Fruit fly (Drosophila melanogaster) whole organism, embryonic: ENCODE measurements around the gene CG14014.

Source experiments
- CG12219 ChIP-seq: fragments of 200-800 bp; sonication (Bioruptor generic); optimal IDR thresholded peaks from 3 replicates; lab custom pipeline; 2018; ENCODE audit warnings: missing biosample characterization, mild to moderate bottlenecking, missing genetic modification characterization
- CG12236 ChIP-seq: fragments of 200-800 bp; sonication (Bioruptor generic); optimal IDR thresholded peaks from 2 replicates; lab custom pipeline; 2016; ENCODE audit warnings: missing biosample characterization, missing genetic modification characterization
- CG13775 ChIP-seq: fragments of 200-800 bp; sonication (Bioruptor generic); optimal IDR thresholded peaks from 3 replicates; lab custom pipeline; 2017; ENCODE audit warnings: missing biosample characterization, mild to moderate bottlenecking, missing genetic modification characterization
- CG14965 ChIP-seq: fragments of 200-800 bp; sonication (Bioruptor generic); optimal IDR thresholded peaks from 2 replicates; lab custom pipeline; 2016; ENCODE audit warnings: missing biosample characterization, missing genetic modification characterization, borderline replicate concordance
- CG16779 ChIP-seq: fragments of 200-800 bp; sonication (Bioruptor generic); IDR thresholded peaks from 2 replicates; pipeline ENCODE4 v1.3.6; 2022; ENCODE audit warnings: missing biosample characterization, missing genetic modification characterization
- CG17359 ChIP-seq: fragments of 200-800 bp; sonication (Bioruptor generic); optimal IDR thresholded peaks from 3 replicates; lab custom pipeline; 2018; ENCODE audit warnings: missing biosample characterization, mild to moderate bottlenecking, missing genetic modification characterization, moderate library complexity
- CG6765 ChIP-seq: fragments of 200-800 bp; sonication (Bioruptor generic); optimal IDR thresholded peaks from 3 replicates; lab custom pipeline; 2017; ENCODE audit warnings: missing biosample characterization, mild to moderate bottlenecking, missing genetic modification characterization
- CG7928 ChIP-seq: fragments of 200-800 bp; sonication (Bioruptor generic); optimal IDR thresholded peaks from 2 replicates; lab custom pipeline; 2017; ENCODE audit warnings: missing biosample characterization, mild to moderate bottlenecking, missing genetic modification characterization
- CG9609 ChIP-seq: fragments of 200-800 bp; sonication (Bioruptor generic); optimal IDR thresholded peaks from 3 replicates; lab custom pipeline; 2016; ENCODE audit warnings: missing biosample characterization, missing genetic modification characterization
- D ChIP-seq, 2 experiments: fragments of 200-800 bp in 1 of 2; fragments of >200 bp in 1 of 2; sonication (Bioruptor generic) in 1 of 2; optimal IDR thresholded peaks; 2 replicates in 1 of 2; 3 replicates in 1 of 2; lab custom pipeline; 2017; ENCODE audit warnings: mild to moderate bottlenecking in 1 of 2, missing biosample characterization in 1 of 2, missing genetic modification characterization in 1 of 2, missing genetic modification reagents in 1 of 2
- Dad ChIP-seq: fragments of 200-800 bp; sonication (Bioruptor generic); optimal IDR thresholded peaks from 3 replicates; lab custom pipeline; 2016; ENCODE audit warnings: missing biosample characterization, missing genetic modification characterization
- Deaf1 ChIP-seq: fragments of 200-800 bp; optimal IDR thresholded peaks from 3 replicates; lab custom pipeline; 2019; ENCODE audit warnings: missing biosample characterization, mild to moderate bottlenecking, missing genetic modification characterization, moderate library complexity
- Doc2 ChIP-seq: fragments of 200-800 bp; sonication (Bioruptor generic); IDR thresholded peaks from 2 replicates; pipeline ENCODE4 v1.3.6; 2022; ENCODE audit warnings: missing biosample characterization, missing genetic modification characterization
- Dp ChIP-seq: fragments of 200-800 bp; sonication (Bioruptor generic); optimal IDR thresholded peaks from 2 replicates; lab custom pipeline; 2018; ENCODE audit warnings: missing biosample characterization, mild to moderate bottlenecking, missing genetic modification characterization, moderate library complexity
- Elba2 ChIP-seq: fragments of 200-800 bp; sonication (Bioruptor generic); optimal IDR thresholded peaks from 3 replicates; lab custom pipeline; 2016; ENCODE audit warnings: missing biosample characterization, missing genetic modification characterization
- Ets97D ChIP-seq: fragments of 200-800 bp; sonication (Bioruptor generic); optimal IDR thresholded peaks from 3 replicates; lab custom pipeline; 2016; ENCODE audit warnings: missing biosample characterization, missing genetic modification characterization
- Mrtf ChIP-seq: fragments of 200-800 bp; sonication (Bioruptor generic); IDR thresholded peaks from 3 replicates; pipeline ENCODE4 v1.3.6; 2022; ENCODE audit warnings: missing biosample characterization, missing genetic modification characterization
- Nf-YB ChIP-seq: fragments of 200-800 bp; sonication (Bioruptor generic); optimal IDR thresholded peaks from 3 replicates; lab custom pipeline; 2019; ENCODE audit warnings: missing biosample characterization, mild to moderate bottlenecking, missing genetic modification characterization, moderate library complexity
- Nf-YC ChIP-seq: fragments of 200-800 bp; optimal IDR thresholded peaks from 3 replicates; lab custom pipeline; 2019; ENCODE audit warnings: missing biosample characterization, mild to moderate bottlenecking, missing genetic modification characterization, moderate library complexity
- Oli ChIP-seq: fragments of 200-800 bp; sonication (Bioruptor generic); optimal IDR thresholded peaks from 2 replicates; lab custom pipeline; 2018; ENCODE audit warnings: missing biosample characterization, mild to moderate bottlenecking, missing genetic modification characterization, moderate library complexity
- Opbp ChIP-seq: fragments of 200-800 bp; sonication (Bioruptor generic); IDR thresholded peaks from 3 replicates; pipeline ENCODE4 v1.3.6; 2022; ENCODE audit warnings: missing biosample characterization, missing genetic modification characterization; ENCODE audit not compliant: partially characterized antibody
- Ptx1 ChIP-seq: fragments of 200-800 bp; sonication (Bioruptor generic); IDR thresholded peaks from 2 replicates; pipeline ENCODE4 v1.3.6; 2022; ENCODE audit warnings: missing biosample characterization, missing genetic modification characterization
- Sox102F ChIP-seq: fragments of 200-800 bp; sonication (Bioruptor generic); optimal IDR thresholded peaks from 2 replicates; lab custom pipeline; 2018; ENCODE audit warnings: missing biosample characterization, mild to moderate bottlenecking, missing genetic modification characterization, moderate library complexity
- Taf1 ChIP-seq: fragments of 200-800 bp; sonication (Bioruptor generic); IDR thresholded peaks from 2 replicates; pipeline ENCODE4 v1.3.6; 2022; ENCODE audit warnings: missing biosample characterization, missing genetic modification characterization
- az2 ChIP-seq: fragments of 200-800 bp; sonication (Bioruptor generic); optimal IDR thresholded peaks from 3 replicates; lab custom pipeline; 2016; ENCODE audit warnings: missing biosample characterization, missing genetic modification characterization
- cas ChIP-seq: fragments of 200-800 bp; sonication (Bioruptor generic); IDR thresholded peaks from 2 replicates; pipeline ENCODE4 v1.3.6; 2022; ENCODE audit warnings: missing biosample characterization, missing genetic modification characterization
- da ChIP-seq: fragments of 200-800 bp; sonication (Bioruptor generic); optimal IDR thresholded peaks from 2 replicates; lab custom pipeline; 2016; ENCODE audit warnings: missing biosample characterization, missing genetic modification characterization
- dpn ChIP-seq, 2 experiments: fragments of 200-800 bp; sonication (Bioruptor generic); optimal IDR thresholded peaks; 3 replicates each; lab custom pipeline; 2016; ENCODE audit warnings: missing biosample characterization in 2 of 2, missing genetic modification characterization in 2 of 2
- emc ChIP-seq: fragments of 200-800 bp; sonication (Bioruptor generic); optimal IDR thresholded peaks from 2 replicates; lab custom pipeline; 2016; ENCODE audit warnings: missing biosample characterization, missing genetic modification characterization
- ems ChIP-seq: fragments of 200-800 bp; sonication (Bioruptor generic); optimal IDR thresholded peaks from 3 replicates; lab custom pipeline; 2016; ENCODE audit warnings: missing biosample characterization, missing genetic modification characterization
- ewg ChIP-seq: fragments of 200-800 bp; sonication (Bioruptor generic); optimal IDR thresholded peaks from 3 replicates; lab custom pipeline; 2017; ENCODE audit warnings: mild to moderate bottlenecking, missing biosample characterization, missing genetic modification reagents, missing genetic modification characterization
- fd3F ChIP-seq: fragments of 200-800 bp; sonication (Bioruptor generic); optimal IDR thresholded peaks from 2 replicates; lab custom pipeline; 2018; ENCODE audit warnings: missing biosample characterization, mild to moderate bottlenecking, missing genetic modification characterization, moderate library complexity
- gsb-n ChIP-seq: fragments of 200-800 bp; sonication (Bioruptor generic); optimal IDR thresholded peaks from 3 replicates; lab custom pipeline; 2018; ENCODE audit warnings: missing biosample characterization, mild to moderate bottlenecking, missing genetic modification characterization
- lov ChIP-seq, 2 experiments: fragments of 200-800 bp in 1 of 2; fragments of >200 bp in 1 of 2; sonication (Bioruptor generic) in 1 of 2; IDR thresholded peaks in 1 of 2; optimal IDR thresholded peaks in 1 of 2; 2 replicates in 1 of 2; 3 replicates in 1 of 2; pipeline versions ENCODE4 v1.3.6 to Lab custom; 2017 to 2022; ENCODE audit warnings: missing biosample characterization in 1 of 2, missing genetic modification characterization in 1 of 2
- ro ChIP-seq: fragments of 200-800 bp; sonication (Bioruptor generic); IDR thresholded peaks from 2 replicates; pipeline ENCODE4 v1.3.6; 2022; ENCODE audit warnings: missing biosample characterization, missing genetic modification characterization
- sens ChIP-seq: fragments of 200-800 bp; sonication (Bioruptor generic); peaks from one replicate; lab custom pipeline; 2016; ENCODE audit warnings: missing biosample characterization, missing genetic modification characterization
- sisA ChIP-seq: fragments of 200-800 bp; sonication (Bioruptor generic); IDR thresholded peaks from 2 replicates; pipeline ENCODE4 v1.3.6; 2022; ENCODE audit warnings: missing biosample characterization, missing genetic modification characterization
- slou ChIP-seq: fragments of 200-800 bp; sonication (Bioruptor generic); optimal IDR thresholded peaks from 3 replicates; lab custom pipeline; 2016; ENCODE audit warnings: missing biosample characterization, missing genetic modification characterization
- slp2 ChIP-seq: fragments of 200-800 bp; sonication (Bioruptor generic); optimal IDR thresholded peaks from 2 replicates; lab custom pipeline; 2016; ENCODE audit warnings: missing biosample characterization, missing genetic modification characterization
- toy ChIP-seq: fragments of 200-800 bp; sonication (Bioruptor generic); IDR thresholded peaks from 2 replicates; pipeline ENCODE4 v1.3.6; 2022; ENCODE audit warnings: missing biosample characterization, missing genetic modification characterization
- yki ChIP-seq: fragments of >200 bp; optimal IDR thresholded peaks from 3 replicates; lab custom pipeline; 2018

The CG14014 gene

DNA sequence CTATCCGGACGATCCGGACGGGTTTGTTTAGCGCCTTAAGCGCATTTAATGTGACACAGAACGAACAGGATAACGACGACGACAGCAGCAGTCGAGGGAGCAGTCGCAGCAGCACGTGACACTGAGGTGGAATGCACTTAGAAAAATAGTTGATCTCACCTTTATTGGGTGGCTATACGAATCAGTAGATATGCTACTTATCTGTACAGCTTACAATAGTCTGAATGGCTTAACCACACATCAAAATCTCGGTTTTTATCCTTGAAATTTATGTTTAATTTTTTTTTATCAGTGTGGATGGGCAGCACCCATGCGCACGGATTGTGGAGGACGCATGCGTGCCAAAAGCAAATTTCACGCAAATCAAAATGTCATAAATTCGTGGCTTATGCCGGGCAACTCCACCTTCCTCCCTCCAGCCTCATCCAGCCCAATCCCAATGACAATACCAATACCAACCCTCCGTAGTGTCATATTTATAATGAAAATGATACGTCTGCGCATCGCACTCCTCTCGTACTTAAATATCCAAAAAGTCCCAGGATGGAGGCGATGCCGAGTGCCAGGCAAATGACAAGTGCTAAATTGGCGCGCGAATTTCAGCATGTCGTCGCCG lies 42.7 kb downstream of the CG14014 start:
- TF ChIP-seq da (GFP tag; lab: Kevin White, UChicago) (no peak), toy (GFP tag; lab: Robert Waterston, UW) (no peak), dpn (GFP tag; optimal IDR thresholded peaks at IDR 0.05; lab: Kevin White, UChicago) (no peak), Nf-YB (GFP tag; lab: Kevin White, UChicago) (peak; percentile 60), slp2 (GFP tag; lab: Kevin White, UChicago) (no peak), ems (GFP tag; lab: Kevin White, UChicago) (no peak), CG16779 (GFP tag; lab: Robert Waterston, UW) (no peak), ewg (GFP tag; lab: Kevin White, UChicago) (peak; percentile 30), Elba2 (GFP tag; lab: Kevin White, UChicago) (no peak), az2 (GFP tag; lab: Kevin White, UChicago) (no peak), Sox102F (GFP tag; lab: Kevin White, UChicago) (no peak), Oli (tag; lab: Kevin White, UChicago) (no peak), gsb-n (tag; lab: Kevin White, UChicago) (peak; percentile 38), cas (GFP tag; lab: Robert Waterston, UW) (no peak), Ets97D (GFP tag; lab: Kevin White, UChicago) (no peak), Nf-YC (tag; lab: Kevin White, UChicago) (peak; percentile 59), ro (GFP tag; lab: Robert Waterston, UW) (no peak), lov (optimal IDR thresholded peaks at IDR 0.05; lab: Kevin White, UChicago) (no peak), lov (GFP tag; IDR thresholded peaks at IDR 0.05; lab: Robert Waterston, UW) (no peak), slou (no peak), sisA (0 out of 2 replicates have a peak, but pooled peaks have one; percentile 20), CG12219 (GFP tag; lab: Kevin White, UChicago) (no peak), Dp (GFP tag; lab: Kevin White, UChicago) (no peak), CG12236 (GFP tag; lab: Kevin White, UChicago) (no peak), CG14965 (GFP tag; lab: Kevin White, UChicago) (no peak), Doc2 (GFP tag; lab: Robert Waterston, UW) (no peak), Mrtf (GFP tag; lab: Robert Waterston, UW) (no peak), CG9609 (GFP tag; lab: Kevin White, UChicago) (no peak), fd3F (GFP tag; lab: Kevin White, UChicago) (no peak), Ptx1 (GFP tag; lab: Robert Waterston, UW) (0 out of 2 replicates have a peak, but pooled peaks have one; percentile 12), Deaf1 (tag; lab: Kevin White, UChicago) (no peak), sens (GFP tag; lab: Kevin White, UChicago) (peak; percentile 69), CG13775 (GFP tag; lab: Kevin White, UChicago) (no peak), D (optimal IDR thresholded peaks at IDR 0.05; lab: Kevin White, UChicago) (no peak), D (GFP tag; optimal IDR thresholded peaks at IDR 0.05; lab: Kevin White, UChicago) (no peak), CG17359 (tag; lab: Kevin White, UChicago) (no peak), emc (GFP tag; lab: Kevin White, UChicago) (no peak), yki (no peak), Taf1 (no peak), Opbp (no peak), CG7928 (no peak), CG6765 (no peak), Dad (GFP tag; lab: Kevin White, UChicago) (no peak)
